Fruit fly (Drosophila melanogaster) whole organism, embryonic: ENCODE results near the gene ImpL1.

Experiments used
- Atf3 ChIP-seq: fragments of 200-800 bp; sonication (Bioruptor generic); optimal IDR thresholded peaks from 3 replicates; lab custom pipeline; 2016; ENCODE audit warnings: missing biosample characterization, missing genetic modification characterization
- Bgb ChIP-seq: fragments of 200-800 bp; sonication (Bioruptor generic); IDR thresholded peaks from 2 replicates; pipeline ENCODE4 v1.3.6; 2022; ENCODE audit warnings: missing biosample characterization, missing genetic modification characterization; ENCODE audit not compliant: partially characterized antibody
- CG10147 ChIP-seq: fragments of 200-800 bp; sonication (Bioruptor generic); optimal IDR thresholded peaks from 2 replicates; lab custom pipeline; 2019; ENCODE audit warnings: missing biosample characterization, mild to moderate bottlenecking, missing genetic modification characterization, moderate library complexity
- CG10543 ChIP-seq: fragments of 200-800 bp; sonication (Bioruptor generic); optimal IDR thresholded peaks from 3 replicates; lab custom pipeline; 2017; ENCODE audit warnings: missing biosample characterization, mild to moderate bottlenecking, missing genetic modification characterization, moderate library complexity
- CG10654 ChIP-seq: fragments of 200-800 bp; sonication (Bioruptor generic); optimal IDR thresholded peaks from 2 replicates; lab custom pipeline; 2016; ENCODE audit warnings: missing biosample characterization, missing genetic modification characterization
- CG12104 ChIP-seq: fragments of 200-800 bp; sonication (Bioruptor generic); optimal IDR thresholded peaks from 3 replicates; lab custom pipeline; 2016; ENCODE audit warnings: missing biosample characterization, missing genetic modification characterization
- CG13287 ChIP-seq: fragments of 200-800 bp; sonication (Bioruptor generic); IDR thresholded peaks from 2 replicates; pipeline ENCODE4 v1.3.6; 2022; ENCODE audit warnings: missing biosample characterization, missing genetic modification characterization; ENCODE audit not compliant: partially characterized antibody
- CG13424 ChIP-seq: fragments of 200-800 bp; sonication (Bioruptor generic); optimal IDR thresholded peaks from 2 replicates; lab custom pipeline; 2019; ENCODE audit warnings: missing biosample characterization, mild to moderate bottlenecking, missing genetic modification characterization, moderate library complexity
- CG14710 ChIP-seq: fragments of 200-800 bp; sonication (Bioruptor generic); optimal IDR thresholded peaks from 3 replicates; lab custom pipeline; 2019; ENCODE audit warnings: missing biosample characterization, mild to moderate bottlenecking, missing genetic modification characterization, moderate library complexity
- CG14860 ChIP-seq: fragments of 200-800 bp; sonication (Bioruptor generic); IDR thresholded peaks from 3 replicates; pipeline ENCODE4 v1.3.6; 2022; ENCODE audit warnings: missing biosample characterization, missing genetic modification characterization; ENCODE audit not compliant: partially characterized antibody
- CG1529 ChIP-seq: fragments of 200-800 bp; sonication (Bioruptor generic); optimal IDR thresholded peaks from 3 replicates; lab custom pipeline; 2018; ENCODE audit warnings: missing biosample characterization, missing genetic modification characterization
- CG1603 ChIP-seq: fragments of 200-800 bp; sonication (Bioruptor generic); optimal IDR thresholded peaks from 2 replicates; lab custom pipeline; 2019; ENCODE audit warnings: missing biosample characterization, mild to moderate bottlenecking, missing genetic modification characterization, moderate library complexity
- CG17361 ChIP-seq: fragments of 200-800 bp; sonication (Bioruptor generic); IDR thresholded peaks from 3 replicates; pipeline ENCODE4 v1.3.6; 2022; ENCODE audit warnings: missing biosample characterization, missing genetic modification characterization
- CG17612 ChIP-seq: fragments of 200-800 bp; sonication (Bioruptor generic); IDR thresholded peaks from 2 replicates; pipeline ENCODE4 v1.3.6; 2022; ENCODE audit warnings: missing biosample characterization, missing genetic modification characterization
- CG18262 ChIP-seq: fragments of 200-800 bp; optimal IDR thresholded peaks from 3 replicates; lab custom pipeline; 2019; ENCODE audit warnings: missing biosample characterization, mild to moderate bottlenecking, missing genetic modification characterization, moderate library complexity
- CG2678 ChIP-seq: fragments of 200-800 bp; sonication (Bioruptor generic); optimal IDR thresholded peaks from 3 replicates; lab custom pipeline; 2019; ENCODE audit warnings: missing biosample characterization, mild to moderate bottlenecking, missing genetic modification characterization, moderate library complexity
- CG3847 ChIP-seq: fragments of 200-800 bp; sonication (Bioruptor generic); IDR thresholded peaks from 2 replicates; pipeline ENCODE4 v1.3.6; 2022; ENCODE audit warnings: missing biosample characterization, missing genetic modification characterization
- CG4360 ChIP-seq: fragments of 200-800 bp; sonication (Bioruptor generic); IDR thresholded peaks from 2 replicates; pipeline ENCODE4 v1.3.6; 2022; ENCODE audit warnings: missing biosample characterization, missing genetic modification characterization
- CG4617 ChIP-seq: fragments of 200-800 bp; sonication (Bioruptor generic); optimal IDR thresholded peaks from 3 replicates; lab custom pipeline; 2016; ENCODE audit warnings: missing biosample characterization, missing genetic modification characterization, borderline replicate concordance
- CG7556 ChIP-seq: fragments of 200-800 bp; sonication (Bioruptor generic); optimal IDR thresholded peaks from 2 replicates; lab custom pipeline; 2017; ENCODE audit warnings: missing biosample characterization, mild to moderate bottlenecking, missing genetic modification characterization
- CG7963 ChIP-seq: fragments of 200-800 bp; sonication (Bioruptor generic); IDR thresholded peaks from 3 replicates; pipeline ENCODE4 v1.3.6; 2022; ENCODE audit warnings: missing biosample characterization, missing genetic modification characterization; ENCODE audit not compliant: partially characterized antibody
- CG9727 ChIP-seq: fragments of 200-800 bp; sonication (Bioruptor generic); optimal IDR thresholded peaks from 3 replicates; lab custom pipeline; 2017; ENCODE audit warnings: missing biosample characterization, mild to moderate bottlenecking, missing genetic modification characterization
- CrebB ChIP-seq: fragments of 200-800 bp; sonication (Bioruptor generic); optimal IDR thresholded peaks from 3 replicates; lab custom pipeline; 2018; ENCODE audit warnings: missing biosample characterization, mild to moderate bottlenecking, missing genetic modification characterization
- Dll ChIP-seq: fragments of 200-800 bp; sonication (Bioruptor generic); IDR thresholded peaks from 4 replicates; pipeline ENCODE4 v1.3.6; 2022; ENCODE audit warnings: missing biosample characterization, missing genetic modification characterization; ENCODE audit not compliant: partially characterized antibody
- Doc3 ChIP-seq: fragments of 200-800 bp; sonication (Bioruptor generic); IDR thresholded peaks from 3 replicates; pipeline ENCODE4 v1.3.6; 2022; ENCODE audit warnings: missing biosample characterization, missing genetic modification characterization; ENCODE audit not compliant: partially characterized antibody
- E2f2 ChIP-seq: fragments of 200-800 bp; sonication (Bioruptor generic); IDR thresholded peaks from 2 replicates; pipeline ENCODE4 v1.3.6; 2022; ENCODE audit warnings: missing biosample characterization, missing genetic modification characterization
- Kr ChIP-seq: fragments of 200-800 bp; sonication (Bioruptor generic); optimal IDR thresholded peaks from 2 replicates; lab custom pipeline; 2017; ENCODE audit warnings: missing biosample characterization, mild to moderate bottlenecking, missing genetic modification characterization
- Lhr ChIP-seq: fragments of 200-800 bp; sonication (Bioruptor generic); optimal IDR thresholded peaks from 3 replicates; lab custom pipeline; 2017; ENCODE audit warnings: mild to moderate bottlenecking, missing biosample characterization, missing genetic modification reagents, missing genetic modification characterization
- Nf-YC ChIP-seq: fragments of 200-800 bp; optimal IDR thresholded peaks from 3 replicates; lab custom pipeline; 2019; ENCODE audit warnings: missing biosample characterization, mild to moderate bottlenecking, missing genetic modification characterization, moderate library complexity
- Rfx ChIP-seq: fragments of 200-800 bp; sonication (Bioruptor generic); IDR thresholded peaks from 2 replicates; pipeline ENCODE4 v1.3.6; 2022; ENCODE audit warnings: missing biosample characterization, missing genetic modification characterization
- bbx ChIP-seq: fragments of 200-800 bp; sonication (Bioruptor generic); IDR thresholded peaks from 2 replicates; pipeline ENCODE4 v1.3.6; 2022; ENCODE audit warnings: missing biosample characterization, missing genetic modification characterization; ENCODE audit not compliant: partially characterized antibody
- caup ChIP-seq: fragments of 200-800 bp; sonication (Bioruptor generic); optimal IDR thresholded peaks from 3 replicates; lab custom pipeline; 2017; ENCODE audit warnings: missing biosample characterization, mild to moderate bottlenecking, missing genetic modification characterization, moderate library complexity; ENCODE audit not compliant: severe bottlenecking
- emc ChIP-seq: fragments of 200-800 bp; sonication (Bioruptor generic); optimal IDR thresholded peaks from 2 replicates; lab custom pipeline; 2016; ENCODE audit warnings: missing biosample characterization, missing genetic modification characterization
- fd102C ChIP-seq: fragments of 200-800 bp; sonication (Bioruptor generic); optimal IDR thresholded peaks from 2 replicates; lab custom pipeline; 2018; ENCODE audit warnings: missing biosample characterization, mild to moderate bottlenecking, missing genetic modification characterization, moderate library complexity
- gfzf ChIP-seq: fragments of 200-800 bp; sonication (Bioruptor generic); optimal IDR thresholded peaks from 2 replicates; lab custom pipeline; 2016; ENCODE audit warnings: missing biosample characterization, mild to moderate bottlenecking, missing genetic modification characterization, moderate library complexity
- grau ChIP-seq: fragments of 200-800 bp; optimal IDR thresholded peaks from 3 replicates; lab custom pipeline; 2019; ENCODE audit warnings: missing biosample characterization, mild to moderate bottlenecking, missing genetic modification characterization, moderate library complexity
- hb ChIP-seq: fragments of 200-800 bp; sonication (Bioruptor generic); IDR thresholded peaks from 3 replicates; pipeline ENCODE4 v1.3.6; 2022; ENCODE audit warnings: missing biosample characterization, missing genetic modification characterization; ENCODE audit not compliant: partially characterized antibody
- hbn ChIP-seq: fragments of 200-800 bp; sonication (Bioruptor generic); IDR thresholded peaks from 2 replicates; pipeline ENCODE4 v1.3.6; 2022; ENCODE audit warnings: missing biosample characterization, missing genetic modification characterization; ENCODE audit not compliant: partially characterized antibody
- kay ChIP-seq: fragments of 200-800 bp; sonication (Bioruptor generic); optimal IDR thresholded peaks from 2 replicates; lab custom pipeline; 2016; ENCODE audit warnings: missing biosample characterization, missing genetic modification characterization
- lab ChIP-seq: fragments of 200-800 bp; sonication (Bioruptor generic); optimal IDR thresholded peaks from 3 replicates; lab custom pipeline; 2017; ENCODE audit warnings: missing biosample characterization, missing genetic modification characterization, mild to moderate bottlenecking, moderate library complexity, missing genetic modification reagents
- lilli ChIP-seq: fragments of 200-800 bp; sonication (Bioruptor generic); optimal IDR thresholded peaks from 3 replicates; lab custom pipeline; 2016; ENCODE audit warnings: missing biosample characterization, missing genetic modification characterization
- maf-S ChIP-seq: fragments of 200-800 bp; sonication (Bioruptor generic); optimal IDR thresholded peaks from 2 replicates; lab custom pipeline; 2016; ENCODE audit warnings: missing biosample characterization, missing genetic modification characterization
- otp ChIP-seq: fragments of 200-800 bp; sonication (Bioruptor generic); IDR thresholded peaks from 3 replicates; pipeline ENCODE4, ENCODE4 v1.3.6; 2022; ENCODE audit warnings: missing biosample characterization, missing genetic modification characterization
- phol ChIP-seq: fragments of 200-800 bp; sonication (Bioruptor generic); optimal IDR thresholded peaks from 3 replicates; lab custom pipeline; 2018; ENCODE audit warnings: missing biosample characterization, mild to moderate bottlenecking, missing genetic modification characterization, moderate library complexity
- pzg ChIP-seq: fragments of 200-800 bp; sonication (Bioruptor generic); optimal IDR thresholded peaks from 3 replicates; lab custom pipeline; 2018; ENCODE audit warnings: missing biosample characterization, mild to moderate bottlenecking, missing genetic modification characterization, moderate library complexity
- sug ChIP-seq: fragments of 200-800 bp; optimal IDR thresholded peaks from 2 replicates; lab custom pipeline; 2019; ENCODE audit warnings: missing biosample characterization, mild to moderate bottlenecking, missing genetic modification characterization, moderate library complexity
- zen2 ChIP-seq: fragments of 200-800 bp; sonication (Bioruptor generic); IDR thresholded peaks from 3 replicates; pipeline ENCODE4 v1.3.6; 2022; ENCODE audit warnings: missing biosample characterization, missing genetic modification characterization; ENCODE audit not compliant: partially characterized antibody

ImpL1 gene

dm6 chr3L:13412200-13412885 lies 29.8 kb downstream of the ImpL1 start, which contains the start of the genes CG10222 and flr (continued):
- TF ChIP-seq hbn (GFP tag; lab: Robert Waterston, UW) (peak; percentile 66; the same call in 1 of the 2 replicates), CrebB (no peak), pzg (GFP tag; lab: Kevin White, UChicago) (peak; percentile 22), Dll (GFP tag; lab: Robert Waterston, UW) (peak; percentile 85), phol (peak; percentile 36), otp (GFP tag; lab: Robert Waterston, UW) (no peak), lilli (GFP tag; lab: Kevin White, UChicago) (peak; percentile 34), E2f2 (peak; percentile 80), lab (GFP tag; lab: Kevin White, UChicago) (peak; percentile 20), kay (GFP tag; lab: Kevin White, UChicago) (peak; percentile 24), hb (peak; percentile 69), Atf3 (GFP tag; lab: Kevin White, UChicago) (no peak), Lhr (GFP tag; lab: Kevin White, UChicago) (peak; percentile 9), grau (tag; lab: Kevin White, UChicago) (peak; percentile 6), Bgb (peak; percentile 70), CG12104 (GFP tag; lab: Kevin White, UChicago) (peak; percentile 20), CG9727 (peak; percentile 17), CG7556 (GFP tag; lab: Kevin White, UChicago) (no peak), gfzf (peak; percentile 10), CG7963 (GFP tag; lab: Robert Waterston, UW) (0 out of 3 replicates have a peak, but pooled peaks have one; percentile 44), CG14860 (GFP tag; lab: Robert Waterston, UW) (peak; percentile 69), CG10543 (GFP tag; lab: Kevin White, UChicago) (peak; percentile 30), caup (GFP tag; lab: Kevin White, UChicago) (no peak), CG18262 (tag; lab: Kevin White, UChicago) (peak; percentile 32), CG13424 (tag; lab: Kevin White, UChicago) (peak; percentile 18), maf-S (GFP tag; lab: Kevin White, UChicago) (no peak), CG3847 (GFP tag; lab: Robert Waterston, UW) (no peak), CG4360 (GFP tag; lab: Robert Waterston, UW) (no peak), fd102C (GFP tag; lab: Kevin White, UChicago) (no peak), CG1603 (tag; lab: Kevin White, UChicago) (peak; percentile 7), CG13287 (GFP tag; lab: Robert Waterston, UW) (peak; percentile 74), Rfx (peak; percentile 43; the same call in 1 of the 2 replicates), CG2678 (tag; lab: Kevin White, UChicago) (peak; percentile 41), CG10654 (GFP tag; lab: Kevin White, UChicago) (no peak), bbx (GFP tag; lab: Robert Waterston, UW) (peak; percentile 67), Nf-YC (tag; lab: Kevin White, UChicago) (peak; percentile 35), CG14710 (tag; lab: Kevin White, UChicago) (peak; percentile 58), zen2 (GFP tag; lab: Robert Waterston, UW) (0 out of 3 replicates have a peak, but pooled peaks have one; percentile 10), CG10147 (peak; percentile 17), emc (GFP tag; lab: Kevin White, UChicago) (no peak), CG4617 (GFP tag; lab: Kevin White, UChicago) (peak; percentile 15), CG1529 (GFP tag; lab: Kevin White, UChicago) (no peak), CG17612 (no peak), CG17361 (GFP tag; lab: Robert Waterston, UW) (peak; percentile 45; the same call in 1 of the 3 replicates), Kr (GFP tag; lab: Kevin White, UChicago) (peak; percentile 98), Doc3 (GFP tag; lab: Robert Waterston, UW) (peak; percentile 68; the same call in 2 of the 3 replicates), sug (tag; lab: Kevin White, UChicago) (peak; percentile 8)
